Worm (Caenorhabditis elegans): ENCODE data around the gene grl-12.

The grl-12 gene

ce11 chrV:8622314-8622713, 14.5 kb downstream of the grl-12 start, which contains the start of gene F41E6.1:
F41E6.1 (plus strand) TSS chrV:8622614.
- TF ChIP-seq pes-1 (GFP tag; IDR thresholded peaks at IDR 0.05) (no peak), F13C5.2 (tag; optimal IDR thresholded peaks at IDR 0.05) (no peak), ceh-36 (tag; optimal IDR thresholded peaks at IDR 0.05) (no peak), flt-1 (GFP tag; IDR thresholded peaks at IDR 0.05) (no peak), tra-4 (tag; optimal IDR thresholded peaks at IDR 0.05) (no peak), scrt-1 (GFP tag; IDR thresholded peaks at IDR 0.05) (no peak), tbx-11 (GFP tag; IDR thresholded peaks at IDR 0.05) (no peak), ets-7 (tag; optimal IDR thresholded peaks at IDR 0.05) (no peak), hmbx-1 (tag; optimal IDR thresholded peaks at IDR 0.05) (no peak), sea-1 (GFP tag; conservative IDR thresholded peaks at IDR 0.05) (no peak), ceh-13 (GFP tag; optimal IDR thresholded peaks at IDR 0.05) (no peak)

- no peak for TF ChIP-seq hmbx-1 (tag; optimal IDR thresholded peaks at IDR 0.05)
- no peak for TF ChIP-seq ceh-36 (tag; optimal IDR thresholded peaks at IDR 0.05)
- TF ChIP-seq hmg-4 (GFP tag; optimal IDR thresholded peaks at IDR 0.05) = no peak
- TF ChIP-seq scrt-1 (GFP tag; IDR thresholded peaks at IDR 0.05) = no peak
- TF ChIP-seq flt-1 (GFP tag; IDR thresholded peaks at IDR 0.05) = no peak
- TF ChIP-seq ceh-13 (GFP tag; optimal IDR thresholded peaks at IDR 0.05) = no peak
- no peak for TF ChIP-seq tra-4 (tag; optimal IDR thresholded peaks at IDR 0.05)
- TF ChIP-seq B0310.2 (tag; optimal IDR thresholded peaks at IDR 0.05) = no peak
- TF ChIP-seq pes-1 (GFP tag; IDR thresholded peaks at IDR 0.05) = no peak
- no peak for TF ChIP-seq F13C5.2 (tag; optimal IDR thresholded peaks at IDR 0.05)
Measured at ce11 chrV:8621213-8621612, 15.6 kb downstream of the grl-12 start, which contains the start of gene idpc-2. idpc-2 (minus strand) TSS chrV:8621313.

DNA sequence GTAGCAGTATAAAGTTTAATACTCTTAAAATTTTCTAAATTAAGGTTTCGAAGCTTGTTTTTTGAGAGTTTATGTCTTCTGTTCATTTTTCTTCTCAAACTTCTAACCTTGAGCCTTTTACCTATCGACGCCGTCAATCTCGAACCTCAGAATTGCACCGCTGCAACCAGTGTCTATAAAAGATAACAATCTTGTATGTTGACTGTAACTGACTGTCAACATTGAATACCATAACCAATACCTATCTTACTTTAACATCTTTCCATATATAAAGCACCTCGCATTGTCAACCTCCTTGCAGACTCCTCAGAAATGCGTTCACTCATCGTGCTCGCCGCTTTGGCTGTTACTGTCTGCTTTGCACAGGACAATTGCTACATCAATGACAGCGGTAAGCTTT, 18.1 kb downstream of the grl-12 start, which contains the start of gene grd-5:
TSS of gene grd-5 (plus strand) at position 295 of the 400 bp plus-strand sequence.
- TF ChIP-seq tbx-11 (GFP tag; IDR thresholded peaks at IDR 0.05) (no peak), hmbx-1 (tag; optimal IDR thresholded peaks at IDR 0.05) (no peak), tra-4 (tag; optimal IDR thresholded peaks at IDR 0.05) (no peak), scrt-1 (GFP tag; IDR thresholded peaks at IDR 0.05) (no peak), ama-1 (optimal IDR thresholded peaks at IDR 0.05) (no peak), hnd-1 (tag; optimal IDR thresholded peaks at IDR 0.05) (no peak), F13C5.2 (tag; optimal IDR thresholded peaks at IDR 0.05) (no peak), ceh-13 (GFP tag; optimal IDR thresholded peaks at IDR 0.05) (no peak), sea-1 (GFP tag; conservative IDR thresholded peaks at IDR 0.05) (no peak), aly-1 (tag; optimal IDR thresholded peaks at IDR 0.05) (no peak), pes-1 (GFP tag; IDR thresholded peaks at IDR 0.05) (no peak), hmg-4 (GFP tag; optimal IDR thresholded peaks at IDR 0.05) (no peak), ceh-36 (tag; optimal IDR thresholded peaks at IDR 0.05) (no peak), B0310.2 (tag; optimal IDR thresholded peaks at IDR 0.05) (no peak), ets-7 (tag; optimal IDR thresholded peaks at IDR 0.05) (no peak), tbx-37 (GFP tag; conservative IDR thresholded peaks at IDR 0.05) (no peak), flt-1 (GFP tag; IDR thresholded peaks at IDR 0.05) (no peak)

- no peak for TF ChIP-seq tbx-11 (GFP tag; IDR thresholded peaks at IDR 0.05)
- no peak for TF ChIP-seq pes-1 (GFP tag; IDR thresholded peaks at IDR 0.05)
- TF ChIP-seq flt-1 (GFP tag; IDR thresholded peaks at IDR 0.05) = no peak
- no peak for TF ChIP-seq hmg-4 (GFP tag; optimal IDR thresholded peaks at IDR 0.05)
- TF ChIP-seq sea-1 (GFP tag; conservative IDR thresholded peaks at IDR 0.05) = no peak
- no peak for TF ChIP-seq aly-1 (tag; optimal IDR thresholded peaks at IDR 0.05)
Measured at ce11 chrV:8615711-8616110, 21.1 kb downstream of the grl-12 start.

ce11 chrV:8610633-8611404, 26.0 kb downstream of the grl-12 start, which contains the start of gene fip-4:
fip-4 (minus strand) TSS chrV:8611268.
- no peak for TF ChIP-seq scrt-1 (GFP tag; IDR thresholded peaks at IDR 0.05)
- TF ChIP-seq pes-1 (GFP tag; IDR thresholded peaks at IDR 0.05) = no peak
- TF ChIP-seq tbx-11 (GFP tag; IDR thresholded peaks at IDR 0.05) = no peak
- TF ChIP-seq hmbx-1 (tag; optimal IDR thresholded peaks at IDR 0.05) = no peak
- TF ChIP-seq ama-1 (optimal IDR thresholded peaks at IDR 0.05) = no peak
- TF ChIP-seq aly-1 (tag; optimal IDR thresholded peaks at IDR 0.05) = no peak
- no peak for TF ChIP-seq F13C5.2 (tag; optimal IDR thresholded peaks at IDR 0.05)
- TF ChIP-seq flt-1 (GFP tag; IDR thresholded peaks at IDR 0.05) = no peak
- TF ChIP-seq tbx-37 (GFP tag; conservative IDR thresholded peaks at IDR 0.05) = no peak

- TF ChIP-seq ceh-36 (tag; optimal IDR thresholded peaks at IDR 0.05) = no peak
- no peak for TF ChIP-seq sea-1 (GFP tag; conservative IDR thresholded peaks at IDR 0.05)
- peak; percentile 28 for TF ChIP-seq B0310.2 (tag; optimal IDR thresholded peaks at IDR 0.05)
- TF ChIP-seq ceh-13 (GFP tag; optimal IDR thresholded peaks at IDR 0.05) = no peak
- peak; percentile 18 for TF ChIP-seq aly-1 (tag; optimal IDR thresholded peaks at IDR 0.05)
- TF ChIP-seq scrt-1 (GFP tag; IDR thresholded peaks at IDR 0.05) = no peak
- TF ChIP-seq tra-4 (tag; optimal IDR thresholded peaks at IDR 0.05) = no peak
- TF ChIP-seq hmbx-1 (tag; optimal IDR thresholded peaks at IDR 0.05) = no peak
- TF ChIP-seq flt-1 (GFP tag; IDR thresholded peaks at IDR 0.05) = no peak
Measured at ce11 chrV:8609776-8610529, 26.9 kb downstream of the grl-12 start.

ce11 chrV:8608483-8608882, 28.3 kb downstream of the grl-12 start:
- TF ChIP-seq scrt-1 (GFP tag; IDR thresholded peaks at IDR 0.05) = no peak
- TF ChIP-seq aly-1 (tag; optimal IDR thresholded peaks at IDR 0.05) = no peak
- TF ChIP-seq B0310.2 (tag; optimal IDR thresholded peaks at IDR 0.05) = no peak
- no peak for TF ChIP-seq hnd-1 (tag; optimal IDR thresholded peaks at IDR 0.05)
- TF ChIP-seq ceh-36 (tag; optimal IDR thresholded peaks at IDR 0.05) = no peak
- TF ChIP-seq ets-7 (tag; optimal IDR thresholded peaks at IDR 0.05) = no peak
- TF ChIP-seq ceh-13 (GFP tag; optimal IDR thresholded peaks at IDR 0.05) = no peak
- no peak for TF ChIP-seq hmg-4 (GFP tag; optimal IDR thresholded peaks at IDR 0.05)
- no peak for TF ChIP-seq F13C5.2 (tag; optimal IDR thresholded peaks at IDR 0.05)
- TF ChIP-seq hmbx-1 (tag; optimal IDR thresholded peaks at IDR 0.05) = no peak
- TF ChIP-seq tra-4 (tag; optimal IDR thresholded peaks at IDR 0.05) = no peak
- TF ChIP-seq sea-1 (GFP tag; conservative IDR thresholded peaks at IDR 0.05) = no peak
- TF ChIP-seq pes-1 (GFP tag; IDR thresholded peaks at IDR 0.05) = no peak
- TF ChIP-seq tbx-11 (GFP tag; IDR thresholded peaks at IDR 0.05) = no peak
- no peak for TF ChIP-seq tbx-37 (GFP tag; conservative IDR thresholded peaks at IDR 0.05)
